Fruit fly (Drosophila melanogaster) Kc167 (cell line): ENCODE data around the gene CG1314.

Experiments
- Myc ChIP-seq: fragments of >200 bp; optimal IDR thresholded peaks from 2 replicates; lab custom pipeline; 2017; ENCODE audit warnings: missing external identifiers
- Sin3A ChIP-seq: fragments of >200 bp; optimal IDR thresholded peaks from 2 replicates; lab custom pipeline; 2018; ENCODE audit warnings: missing external identifiers
- h ChIP-seq: fragments of >200 bp; optimal IDR thresholded peaks from 3 replicates; lab custom pipeline; 2018; ENCODE audit warnings: missing external identifiers
- insv ChIP-seq: fragments of >200 bp; optimal IDR thresholded peaks from 3 replicates; lab custom pipeline; 2018; ENCODE audit warnings: missing external identifiers
- psq ChIP-seq: fragments of >200 bp; optimal IDR thresholded peaks from 2 replicates; lab custom pipeline; 2017; ENCODE audit warnings: missing external identifiers
- ttk ChIP-seq: sonication (Bioruptor generic); optimal IDR thresholded peaks from 2 replicates; lab custom pipeline; 2017; ENCODE audit warnings: missing external identifiers

Gene CG1314

DNA sequence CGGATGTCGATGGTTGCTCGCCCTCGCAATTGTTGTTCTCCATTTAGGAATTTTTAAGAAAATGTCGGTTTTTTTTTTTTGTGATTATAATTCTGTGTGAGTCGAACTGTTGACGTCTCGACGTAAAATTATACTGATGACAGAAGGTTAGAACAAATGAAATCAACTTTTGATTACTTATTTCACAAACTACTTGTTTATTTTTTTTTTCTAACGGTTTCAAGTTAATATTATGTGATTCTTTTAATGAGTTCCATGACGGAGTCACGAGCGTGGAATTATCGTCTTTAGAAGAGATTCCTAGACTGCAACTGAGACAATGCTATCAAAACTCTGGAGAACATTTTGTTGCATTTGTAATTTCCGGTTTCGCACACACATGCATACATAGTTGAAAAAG, at the start of gene CG1314:
CG1314 (minus strand) TSS at position 101 of the 400 bp plus-strand sequence.
- TF ChIP-seq Myc (lab: Kevin White, UChicago): no peak
- no peak for TF ChIP-seq Sin3A (lab: Kevin White, UChicago)
- TF ChIP-seq insv (lab: Kevin White, UChicago): no peak
- no peak for TF ChIP-seq psq (lab: Kevin White, UChicago)
- TF ChIP-seq h: no peak
- no peak for TF ChIP-seq ttk

- no peak for TF ChIP-seq h
- TF ChIP-seq Myc (lab: Kevin White, UChicago): no peak
- TF ChIP-seq insv (lab: Kevin White, UChicago): no peak
- TF ChIP-seq ttk: no peak
- no peak for TF ChIP-seq psq (lab: Kevin White, UChicago)
- no peak for TF ChIP-seq Sin3A (lab: Kevin White, UChicago)
Measured at dm6 chrX:20916436-20916835, 47.2 kb upstream of the CG1314 start.

- TF ChIP-seq Sin3A (lab: Kevin White, UChicago) (no peak), h (no peak), insv (lab: Kevin White, UChicago) (no peak), Myc (lab: Kevin White, UChicago) (no peak), psq (lab: Kevin White, UChicago) (no peak), ttk (no peak)
Measured at dm6 chrX:20882526-20882925, 13.3 kb upstream of the CG1314 start, which contains the start of gene I-3. I-3 (minus strand) TSS chrX:20882626.

DNA sequence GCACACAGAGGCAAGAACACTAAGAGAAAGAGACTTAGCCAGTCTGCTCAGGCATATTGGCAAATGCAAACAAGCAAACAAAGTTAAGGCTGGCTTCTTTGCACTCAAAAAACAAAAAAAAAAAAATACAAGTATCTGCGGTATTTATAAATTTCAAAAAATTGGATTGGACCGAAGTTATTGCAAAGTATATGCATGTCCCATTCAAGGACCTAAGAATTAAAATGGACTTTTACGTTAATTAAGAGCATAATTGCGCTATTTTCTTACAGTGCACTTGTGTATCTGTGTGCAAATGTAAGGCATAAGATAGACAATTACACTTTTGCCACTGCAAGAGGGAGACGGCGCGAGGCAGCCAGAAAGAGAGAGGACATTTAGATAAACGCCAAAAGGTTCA, 5.5 kb downstream of the CG1314 start:
- TF ChIP-seq Sin3A (lab: Kevin White, UChicago) (no peak), Myc (lab: Kevin White, UChicago) (no peak), psq (lab: Kevin White, UChicago) (no peak), ttk (no peak), h (no peak), insv (lab: Kevin White, UChicago) (no peak)

- TF ChIP-seq psq (lab: Kevin White, UChicago): no peak
- TF ChIP-seq h: no peak
- no peak for TF ChIP-seq Myc (lab: Kevin White, UChicago)
- no peak for TF ChIP-seq ttk
- no peak for TF ChIP-seq Sin3A (lab: Kevin White, UChicago)
- TF ChIP-seq insv (lab: Kevin White, UChicago): no peak
Measured at dm6 chrX:20826147-20826546, 43.0 kb downstream of the CG1314 start.

dm6 chrX:20821846-20822245, 47.4 kb downstream of the CG1314 start, which contains the start of gene CG15450:
CG15450 (plus strand) TSS chrX:20822146.
- no peak for TF ChIP-seq insv (lab: Kevin White, UChicago)
- TF ChIP-seq ttk: no peak
- TF ChIP-seq Myc (lab: Kevin White, UChicago): no peak
- TF ChIP-seq Sin3A (lab: Kevin White, UChicago): no peak
- no peak for TF ChIP-seq h
- no peak for TF ChIP-seq psq (lab: Kevin White, UChicago)
